Worm (Caenorhabditis elegans) whole organism, L1 larva: Measurements from ENCODE around the gene C46F2.1.

Experiments used
- C16A3.4 ChIP-seq: fragments of 150-350 bp; optimal IDR thresholded peaks from 2 replicates; lab custom pipeline; 2014; ENCODE audit warnings: missing biosample characterization, missing genetic modification characterization
- F16B12.6 ChIP-seq: fragments of 150-350 bp; optimal IDR thresholded peaks from 2 replicates; lab custom pipeline; 2014; ENCODE audit warnings: missing biosample characterization, missing genetic modification characterization
- Y116A8C.19 ChIP-seq: sonication (generic microtip); optimal IDR thresholded peaks from 2 replicates; lab custom pipeline; 2016; ENCODE audit warnings: missing compliant biosample characterization, missing genetic modification characterization, borderline replicate concordance
- aha-1 ChIP-seq: fragments of 150-350 bp; optimal IDR thresholded peaks from 2 replicates; lab custom pipeline; 2014; ENCODE audit warnings: missing biosample characterization, missing genetic modification characterization
- alr-1 ChIP-seq: fragments of 200-800 bp; sonication (Bioruptor generic); optimal IDR thresholded peaks from 2 replicates; lab custom pipeline; 2018; ENCODE audit warnings: borderline replicate concordance, mild to moderate bottlenecking, missing genetic modification characterization, missing compliant biosample characterization
- blmp-1 ChIP-seq: fragments of 150-350 bp; optimal IDR thresholded peaks from 2 replicates; lab custom pipeline; 2014; ENCODE audit warnings: missing biosample characterization, missing genetic modification characterization
- dpl-1 ChIP-seq, 3 experiments: fragments of 150-350 bp in 2 of 3; sonication (generic microtip) in 1 of 3; optimal IDR thresholded peaks; 2 replicates each; lab custom pipeline; 2014 to 2017; ENCODE audit warnings: missing biosample characterization in 3 of 3, missing genetic modification characterization in 3 of 3, missing genetic modification reagents in 3 of 3
- dsc-1 ChIP-seq: sonication (generic microtip); optimal IDR thresholded peaks from 2 replicates; lab custom pipeline; 2016; ENCODE audit warnings: mild to moderate bottlenecking, missing genetic modification characterization, missing compliant biosample characterization
- efl-1 ChIP-seq, 4 experiments: fragments of 150-350 bp; optimal IDR thresholded peaks in 3 of 4; peaks in 1 of 4; 1 replicate in 1 of 4; 2 replicates in 3 of 4; lab custom pipeline; 2014; ENCODE audit warnings: missing biosample characterization in 2 of 4, missing genetic modification characterization in 2 of 4, missing genetic modification reagents in 2 of 4
- efl-3 ChIP-seq: fragments of 200-800 bp; sonication (Bioruptor generic); optimal IDR thresholded peaks from 2 replicates; lab custom pipeline; 2018; ENCODE audit warnings: mild to moderate bottlenecking, missing genetic modification characterization, missing compliant biosample characterization
- egl-27 ChIP-seq, 2 experiments: fragments of 150-350 bp in 1 of 2; sonication (generic microtip); optimal IDR thresholded peaks; 3 replicates each; lab custom pipeline; 2017 to 2018; ENCODE audit warnings: missing biosample characterization in 2 of 2, missing genetic modification characterization in 2 of 2, missing genetic modification reagents in 2 of 2
- elt-2 ChIP-seq: sonication (generic microtip); optimal IDR thresholded peaks from 2 replicates; lab custom pipeline; 2016; ENCODE audit warnings: missing genetic modification characterization, mild to moderate bottlenecking, inconsistent platforms, missing compliant biosample characterization, missing genetic modification reagents
- ets-5 ChIP-seq: fragments of 200-800 bp; sonication (Bioruptor generic); IDR thresholded peaks from 2 replicates; pipeline ENCODE4 v1.3.6; 2022; ENCODE audit warnings: missing genetic modification characterization, missing compliant biosample characterization
- fkh-8 ChIP-seq: sonication (generic microtip); optimal IDR thresholded peaks from 2 replicates; lab custom pipeline; 2016; ENCODE audit warnings: mild to moderate bottlenecking, missing genetic modification characterization, missing compliant biosample characterization
- lin-14 ChIP-seq: fragments of 200-800 bp; sonication (Bioruptor generic); optimal IDR thresholded peaks from 2 replicates; lab custom pipeline; 2018; ENCODE audit warnings: mild to moderate bottlenecking, missing genetic modification characterization, moderate library complexity, missing compliant biosample characterization
- lin-15B ChIP-seq: fragments of 150-350 bp; sonication (generic microtip); optimal IDR thresholded peaks from 3 replicates; lab custom pipeline; 2014; ENCODE audit warnings: missing biosample characterization, missing genetic modification characterization
- lin-35 ChIP-seq, 2 experiments: fragments of 150-350 bp; optimal IDR thresholded peaks; 2 replicates each; lab custom pipeline; 2014; ENCODE audit warnings: missing biosample characterization in 2 of 2, missing genetic modification characterization in 2 of 2, missing genetic modification reagents in 2 of 2
- lsy-2 ChIP-seq, 2 experiments: fragments of 150-350 bp; optimal IDR thresholded peaks; 2 replicates each; lab custom pipeline; 2014; ENCODE audit warnings: missing biosample characterization in 2 of 2, missing genetic modification characterization in 2 of 2
- mep-1 ChIP-seq: fragments of 150-350 bp; optimal IDR thresholded peaks from 2 replicates; lab custom pipeline; 2014; ENCODE audit warnings: missing biosample characterization, missing genetic modification characterization
- nhr-11 ChIP-seq: fragments of 150-350 bp; optimal IDR thresholded peaks from 2 replicates; lab custom pipeline; 2014; ENCODE audit warnings: missing biosample characterization, missing genetic modification characterization
- nhr-19 ChIP-seq: fragments of 200-800 bp; sonication (Bioruptor generic); conservative IDR thresholded peaks from 2 replicates; pipeline ENCODE4 v1.3.6; 2022; ENCODE audit warnings: missing genetic modification characterization, missing compliant biosample characterization
- nhr-20 ChIP-seq: sonication (generic microtip); optimal IDR thresholded peaks from 2 replicates; lab custom pipeline; 2016; ENCODE audit warnings: mild to moderate bottlenecking, missing genetic modification characterization, missing compliant biosample characterization
- nhr-71 ChIP-seq: sonication (generic microtip); optimal IDR thresholded peaks from 2 replicates; lab custom pipeline; 2016; ENCODE audit warnings: mild to moderate bottlenecking, missing genetic modification characterization, moderate library complexity, missing compliant biosample characterization
- pag-3 ChIP-seq: sonication (generic microtip); optimal IDR thresholded peaks from 2 replicates; lab custom pipeline; 2017; ENCODE audit warnings: missing genetic modification characterization, mild to moderate bottlenecking, missing compliant biosample characterization, antibody characterized with exemption, borderline replicate concordance; ENCODE audit not compliant: insufficient read depth
- rnt-1 ChIP-seq: sonication (generic microtip); optimal IDR thresholded peaks from 2 replicates; lab custom pipeline; 2016; ENCODE audit warnings: mild to moderate bottlenecking, missing genetic modification characterization, moderate library complexity, missing compliant biosample characterization
- snu-23 ChIP-seq: sonication (generic microtip); optimal IDR thresholded peaks from 2 replicates; lab custom pipeline; 2016; ENCODE audit warnings: missing genetic modification characterization, missing compliant biosample characterization
- sox-4 ChIP-seq: sonication (generic microtip); optimal IDR thresholded peaks from 2 replicates; lab custom pipeline; 2016; ENCODE audit warnings: missing genetic modification characterization, missing compliant biosample characterization
- sptf-1 ChIP-seq: fragments of 150-350 bp; optimal IDR thresholded peaks from 2 replicates; lab custom pipeline; 2014; ENCODE audit warnings: missing biosample characterization, missing genetic modification characterization
- unc-62 ChIP-seq: fragments of 150-350 bp; optimal IDR thresholded peaks from 2 replicates; lab custom pipeline; 2014; ENCODE audit warnings: missing biosample characterization, missing genetic modification reagents, missing genetic modification characterization
- unc-86 ChIP-seq: sonication (generic microtip); optimal IDR thresholded peaks from 2 replicates; lab custom pipeline; 2016; ENCODE audit warnings: missing genetic modification characterization, missing compliant biosample characterization
- xbp-1 ChIP-seq: sonication (generic microtip); optimal IDR thresholded peaks from 2 replicates; lab custom pipeline; 2016; ENCODE audit warnings: missing genetic modification characterization, missing compliant biosample characterization
- zip-4 ChIP-seq: fragments of 200-800 bp; sonication (Bioruptor generic); optimal IDR thresholded peaks from 2 replicates; lab custom pipeline; 2018; ENCODE audit warnings: mild to moderate bottlenecking, missing genetic modification characterization, moderate library complexity, missing compliant biosample characterization

The C46F2.1 gene

DNA sequence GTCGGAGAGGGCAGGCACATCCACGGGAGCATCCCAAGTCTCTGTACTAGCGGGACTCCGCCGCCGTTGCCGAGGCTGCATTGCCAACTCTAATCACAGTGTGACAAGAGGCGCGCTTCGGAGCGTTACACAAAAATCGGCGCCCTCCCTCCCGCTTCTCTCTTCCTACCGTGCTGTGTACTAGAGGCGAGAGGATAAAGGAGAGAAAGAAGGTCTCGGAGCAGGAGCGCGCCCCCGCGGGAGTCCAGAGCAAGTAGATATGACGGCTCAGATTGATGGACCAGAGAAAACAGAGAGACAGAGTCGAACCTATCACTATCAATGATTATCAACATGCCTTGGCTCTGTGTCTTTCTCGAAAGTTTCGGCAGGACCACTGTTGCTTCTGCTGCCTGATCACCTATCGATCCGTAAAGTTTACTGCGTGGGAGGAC, 24.8 kb upstream of the C46F2.1 start (continued):
- TF ChIP-seq efl-3 (GFP tag; lab: Kevin White, UChicago) (no peak), fkh-8 (tag; lab: Kevin White, UChicago) (no peak), nhr-20 (tag; lab: Kevin White, UChicago) (peak; percentile 36), lin-15B (tag; lab: Kevin White, UChicago) (no peak), nhr-19 (GFP tag; lab: Robert Waterston, UW) (peak; percentile 58), nhr-71 (tag; lab: Kevin White, UChicago) (peak; percentile 79), dsc-1 (tag; lab: Kevin White, UChicago) (peak; percentile 2), nhr-11 (tag; lab: Kevin White, UChicago) (no peak), rnt-1 (tag; lab: Kevin White, UChicago) (peak; percentile 52), lin-14 (GFP tag; lab: Kevin White, UChicago) (peak; percentile 78), dpl-1 (GFP tag; optimal IDR thresholded peaks at IDR 0.05; lab: Kevin White, UChicago) (no peak), C16A3.4 (no peak)
- TF ChIP-seq, all 84 proteins: peak for 13

DNA sequence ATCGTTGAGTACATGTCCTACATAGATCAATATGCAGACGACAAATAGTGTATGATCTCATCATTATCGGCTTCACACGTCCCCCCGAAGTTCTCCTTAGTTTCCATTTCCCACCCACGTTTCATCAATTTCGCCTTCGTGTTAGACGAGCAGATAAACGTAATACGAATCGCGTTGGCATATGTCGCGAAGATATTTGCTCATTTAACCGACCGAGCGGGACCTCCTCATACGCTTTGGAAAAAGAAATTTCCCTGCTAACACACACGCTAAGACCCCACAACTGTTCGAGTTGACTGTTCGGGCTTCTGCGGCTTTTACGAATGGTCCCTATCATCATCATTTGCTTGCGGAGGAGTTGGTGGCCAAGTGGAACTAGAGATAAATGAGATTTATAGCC, 23.4 kb upstream of the C46F2.1 start:
- TF ChIP-seq xbp-1 (tag; lab: Kevin White, UChicago) (no peak), sptf-1 (tag; lab: Kevin White, UChicago) (no peak), lin-14 (GFP tag; lab: Kevin White, UChicago) (peak; percentile 26), sox-4 (tag; lab: Kevin White, UChicago) (no peak)

DNA sequence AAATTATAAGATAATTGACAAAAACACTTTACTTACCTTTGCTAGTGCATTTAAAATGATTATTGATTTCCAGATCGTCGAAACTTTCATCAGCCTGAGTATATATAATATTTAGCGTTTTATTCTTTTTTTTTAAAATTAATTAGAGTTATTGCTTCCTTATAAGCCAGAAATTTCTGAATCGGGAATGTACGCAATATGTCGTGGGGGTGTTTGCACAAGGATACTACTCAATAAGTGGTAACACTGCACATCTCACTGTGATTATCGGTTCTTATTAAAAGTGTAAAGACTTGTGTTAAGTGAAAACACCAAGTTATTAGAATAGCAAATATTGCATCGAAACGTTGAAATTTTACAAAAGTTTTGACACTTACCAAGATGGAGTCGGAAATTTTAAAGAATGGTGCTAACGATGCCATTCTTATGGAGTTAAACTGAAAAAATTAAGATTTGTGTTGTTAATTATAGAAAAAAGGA, 20.0 kb upstream of the C46F2.1 start, which contains the start of gene dim-1:
dim-1 (minus strand) TSS at position 430 of the 480 bp plus-strand sequence.
- TF ChIP-seq nhr-71 (tag; lab: Kevin White, UChicago) (peak; percentile 7), lsy-2 (tag; optimal IDR thresholded peaks at IDR 0.05; lab: Kevin White, UChicago) (peak in 1 of 2 experiments; percentile 5), blmp-1 (tag; lab: Kevin White, UChicago) (peak; percentile 22), snu-23 (GFP tag; lab: Kevin White, UChicago) (peak; percentile 26), lin-35 (GFP tag; optimal IDR thresholded peaks at IDR 0.05; lab: Kevin White, UChicago) (no peak), dpl-1 (GFP tag; optimal IDR thresholded peaks at IDR 0.05; lab: Kevin White, UChicago) (peak in 1 of 3 experiments; percentile 7), elt-2 (peak; percentile 4), efl-1 (optimal IDR thresholded peaks at IDR 0.05; lab: Kevin White, UChicago) (no peak), efl-1 (GFP tag; optimal IDR thresholded peaks at IDR 0.05 in 1 of 2; lab: Kevin White, UChicago) (peak; percentile 14 to 74), egl-27 (tag; optimal IDR thresholded peaks at IDR 0.05; lab: Kevin White, UChicago) (no peak), dsc-1 (tag; lab: Kevin White, UChicago) (peak; percentile 15), lin-15B (tag; lab: Kevin White, UChicago) (no peak), ets-5 (GFP tag; lab: Robert Waterston, UW) (no peak), mep-1 (tag; lab: Kevin White, UChicago) (peak; percentile 34), F16B12.6 (tag; lab: Kevin White, UChicago) (peak; percentile 81)

DNA sequence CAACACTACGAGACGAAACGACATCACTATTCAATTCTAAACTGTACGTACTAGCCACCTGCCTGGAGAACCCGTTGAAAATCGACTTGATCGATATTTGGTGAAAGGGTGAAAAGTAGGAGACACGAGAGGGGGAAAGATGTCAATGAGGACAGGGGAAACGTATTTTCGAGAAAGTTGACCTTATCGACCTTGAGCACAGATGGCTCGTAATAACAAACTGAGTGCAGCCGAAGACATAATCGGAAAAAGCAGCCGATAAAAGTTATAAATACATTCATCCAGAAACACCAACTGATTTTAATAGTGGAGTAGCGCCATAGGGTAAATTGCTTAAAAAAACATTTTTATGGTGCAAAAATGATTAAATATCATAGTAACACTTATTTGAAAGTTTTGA, 17.8 kb upstream of the C46F2.1 start:
- TF ChIP-seq efl-1 (optimal IDR thresholded peaks at IDR 0.05; lab: Kevin White, UChicago) (no peak), efl-1 (GFP tag; optimal IDR thresholded peaks at IDR 0.05 in 1 of 2; lab: Kevin White, UChicago) (peak in 1 of 2 experiments; percentile 79), egl-27 (tag; optimal IDR thresholded peaks at IDR 0.05; lab: Kevin White, UChicago) (no peak), zip-4 (GFP tag; lab: Kevin White, UChicago) (no peak), unc-86 (tag; lab: Kevin White, UChicago) (no peak), Y116A8C.19 (tag; lab: Kevin White, UChicago) (no peak), blmp-1 (tag; lab: Kevin White, UChicago) (peak; percentile 45)

DNA sequence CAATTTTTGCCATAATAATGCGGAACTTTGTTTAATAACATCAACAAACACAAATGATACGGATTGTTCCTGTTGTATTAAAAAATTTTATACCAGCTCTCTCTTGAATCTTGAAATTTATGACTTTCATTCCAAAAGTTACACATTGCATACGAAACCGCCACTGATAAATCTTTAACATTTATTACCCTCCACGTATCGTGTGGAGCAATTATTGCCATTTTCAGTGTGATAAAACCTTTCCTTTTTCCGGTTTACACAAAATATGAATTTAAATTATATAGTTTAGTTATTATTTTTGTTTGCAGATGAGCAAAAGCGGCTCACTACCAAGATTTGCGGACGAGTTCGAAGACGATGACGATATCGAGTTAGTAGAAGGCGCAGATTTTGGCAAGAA, 17.0 kb upstream of the C46F2.1 start, which contains the start of gene C18A11.3:
C18A11.3 (plus strand) TSS at position 301 of the 400 bp plus-strand sequence.
- no peak for TF ChIP-seq alr-1 (tag; lab: Kevin White, UChicago)
- TF ChIP-seq efl-1 (optimal IDR thresholded peaks at IDR 0.05; lab: Kevin White, UChicago), result no peak
- peak in 1 of 2 experiments; percentile 10 for TF ChIP-seq efl-1 (GFP tag; optimal IDR thresholded peaks at IDR 0.05 in 1 of 2; lab: Kevin White, UChicago)
- TF ChIP-seq pag-3 (tag; lab: Kevin White, UChicago), result no peak
- TF ChIP-seq unc-62, result no peak
- TF ChIP-seq zip-4 (GFP tag; lab: Kevin White, UChicago), result no peak
- TF ChIP-seq aha-1 (tag; lab: Kevin White, UChicago), result no peak
